Worm (Caenorhabditis elegans) whole organism, L4 larva: Measurements from ENCODE around the gene T05A12.3.

Experiments used
- F37D6.2 ChIP-seq: sonication (generic microtip); optimal IDR thresholded peaks from 2 replicates; lab custom pipeline; 2016; ENCODE audit warnings: mild to moderate bottlenecking, missing genetic modification characterization, missing compliant biosample characterization
- F44E2.7 ChIP-seq: fragments of 200-800 bp; sonication (Bioruptor generic); IDR thresholded peaks from 2 replicates; pipeline ENCODE4 v2.1.2; 2022; ENCODE audit warnings: missing genetic modification characterization, missing compliant biosample characterization
- F49E8.2 ChIP-seq: sonication (generic microtip); optimal IDR thresholded peaks from 2 replicates; lab custom pipeline; 2016; ENCODE audit warnings: missing compliant biosample characterization, mild to moderate bottlenecking, missing genetic modification characterization, borderline replicate concordance
- T26A8.4 ChIP-seq: fragments of 200-800 bp; sonication (Bioruptor generic); IDR thresholded peaks from 2 replicates; pipeline ENCODE4 v1.3.6; 2022; ENCODE audit warnings: missing genetic modification characterization, missing compliant biosample characterization
- Y48G9A.11 ChIP-seq: fragments of 200-800 bp; sonication (Bioruptor generic); IDR thresholded peaks from 2 replicates; pipeline ENCODE4 v1.3.6; 2022; ENCODE audit warnings: missing genetic modification reagents, missing genetic modification characterization, missing compliant biosample characterization
- Y5F2A.4 ChIP-seq: fragments of 200-800 bp; sonication (Bioruptor generic); optimal IDR thresholded peaks from 2 replicates; lab custom pipeline; 2018; ENCODE audit warnings: mild to moderate bottlenecking, missing genetic modification characterization, missing compliant biosample characterization
- ama-1 ChIP-seq: fragments of 150-350 bp; optimal IDR thresholded peaks from 2 replicates; lab custom pipeline; 2014; ENCODE audit warnings: inconsistent platforms, mixed read lengths
- arid-1 ChIP-seq: fragments of 200-800 bp; sonication (Bioruptor generic); conservative IDR thresholded peaks from 2 replicates; pipeline ENCODE4 v1.3.6; 2022; ENCODE audit warnings: missing genetic modification reagents, missing genetic modification characterization, missing compliant biosample characterization
- ctbp-1 ChIP-seq: fragments of 200-800 bp; sonication (Bioruptor generic); IDR thresholded peaks from 2 replicates; pipeline ENCODE4 v1.3.6; 2022; ENCODE audit warnings: missing genetic modification reagents, missing genetic modification characterization, missing compliant biosample characterization
- daf-12 ChIP-seq: fragments of 150-350 bp; optimal IDR thresholded peaks from 2 replicates; lab custom pipeline; 2014; ENCODE audit warnings: missing biosample characterization, missing genetic modification reagents, missing genetic modification characterization
- daf-16 ChIP-seq, 3 experiments: sonication (generic microtip); optimal IDR thresholded peaks; 2 replicates each; lab custom pipeline; 2016 to 2017; ENCODE audit warnings: missing genetic modification characterization in 3 of 3, missing genetic modification reagents in 3 of 3, mild to moderate bottlenecking in 2 of 3, missing compliant biosample characterization in 2 of 3, missing biosample characterization in 1 of 3, moderate library complexity in 1 of 3
- daf-19 ChIP-seq: fragments of 200-800 bp; sonication (Bioruptor generic); conservative IDR thresholded peaks from 2 replicates; pipeline ENCODE4 v1.3.6; 2022; ENCODE audit warnings: missing genetic modification characterization, missing compliant biosample characterization
- dmd-9 ChIP-seq: fragments of 200-800 bp; sonication (Bioruptor generic); IDR thresholded peaks from 2 replicates; pipeline ENCODE4 v1.3.6; 2022; ENCODE audit warnings: missing genetic modification reagents, missing genetic modification characterization, missing compliant biosample characterization
- dve-1 ChIP-seq: sonication (generic microtip); optimal IDR thresholded peaks from 2 replicates; lab custom pipeline; 2017; ENCODE audit warnings: antibody characterized with exemption, mild to moderate bottlenecking, missing genetic modification characterization, missing compliant biosample characterization; ENCODE audit not compliant: insufficient read depth
- egl-43 ChIP-seq: fragments of 200-800 bp; sonication (Bioruptor generic); IDR thresholded peaks from 2 replicates; pipeline ENCODE4 v1.3.6; 2022; ENCODE audit warnings: missing genetic modification reagents, missing genetic modification characterization, missing compliant biosample characterization
- fos-1 ChIP-seq: fragments of 150-350 bp; optimal IDR thresholded peaks from 2 replicates; lab custom pipeline; 2014; ENCODE audit warnings: missing biosample characterization, missing genetic modification characterization
- lin-29 ChIP-seq: fragments of 200-800 bp; sonication (Bioruptor generic); IDR thresholded peaks from 2 replicates; pipeline ENCODE4 v1.3.6; 2022; ENCODE audit warnings: missing genetic modification reagents, missing genetic modification characterization, missing compliant biosample characterization
- lin-38 ChIP-seq: fragments of 200-800 bp; sonication (Bioruptor generic); IDR thresholded peaks from 2 replicates; pipeline ENCODE4 v1.3.6; 2022; ENCODE audit warnings: missing genetic modification reagents, missing genetic modification characterization, missing compliant biosample characterization
- lin-39 ChIP-seq: fragments of 150-350 bp; optimal IDR thresholded peaks from 2 replicates; lab custom pipeline; 2014; ENCODE audit warnings: missing biosample characterization, missing genetic modification reagents, missing genetic modification characterization
- lsy-2 ChIP-seq, 2 experiments: fragments of 150-350 bp in 1 of 2; sonication (generic microtip) in 1 of 2; optimal IDR thresholded peaks; 2 replicates each; lab custom pipeline; 2014 to 2017; ENCODE audit warnings: missing biosample characterization in 2 of 2, missing genetic modification characterization in 2 of 2
- madf-5 ChIP-seq, 2 experiments: fragments of 200-800 bp; sonication (Bioruptor generic); IDR thresholded peaks; 2 replicates each; pipeline ENCODE4 v1.3.6; 2022; ENCODE audit warnings: missing compliant biosample characterization in 2 of 2, missing genetic modification characterization in 2 of 2
- madf-9 ChIP-seq: fragments of 200-800 bp; sonication (Bioruptor generic); conservative IDR thresholded peaks from 2 replicates; pipeline ENCODE4 v1.3.6; 2022; ENCODE audit warnings: missing genetic modification reagents, missing genetic modification characterization, missing compliant biosample characterization
- mes-2 ChIP-seq: sonication (generic microtip); optimal IDR thresholded peaks from 2 replicates; lab custom pipeline; 2016; ENCODE audit warnings: missing genotype, mild to moderate bottlenecking, missing genetic modification characterization, missing compliant biosample characterization; ENCODE audit not compliant: poor library complexity, severe bottlenecking
- nhr-10 ChIP-seq: fragments of 150-350 bp; optimal IDR thresholded peaks from 2 replicates; lab custom pipeline; 2014; ENCODE audit warnings: missing biosample characterization, missing genetic modification characterization
- nhr-102 ChIP-seq: sonication (generic microtip); optimal IDR thresholded peaks from 2 replicates; lab custom pipeline; 2016; ENCODE audit warnings: mild to moderate bottlenecking, missing genetic modification characterization, moderate library complexity, missing compliant biosample characterization
- nhr-11 ChIP-seq: fragments of 150-350 bp; optimal IDR thresholded peaks from 2 replicates; lab custom pipeline; 2014; ENCODE audit warnings: missing biosample characterization, missing genetic modification characterization
- nhr-48 ChIP-seq: sonication (generic microtip); optimal IDR thresholded peaks from 2 replicates; lab custom pipeline; 2016; ENCODE audit warnings: mild to moderate bottlenecking, missing genetic modification characterization, missing compliant biosample characterization
- pha-4 ChIP-seq, 2 experiments: fragments of 150-350 bp in 1 of 2; fragments of 200-800 bp in 1 of 2; sonication (Bioruptor generic) in 1 of 2; IDR thresholded peaks in 1 of 2; optimal IDR thresholded peaks in 1 of 2; 2 replicates each; pipeline versions ENCODE4 v1.3.6 to Lab custom; 2014 to 2022; ENCODE audit warnings: missing genetic modification characterization in 2 of 2, missing genetic modification reagents in 2 of 2, missing biosample characterization in 1 of 2, missing compliant biosample characterization in 1 of 2
- php-3 ChIP-seq: fragments of 200-800 bp; sonication (Bioruptor generic); IDR thresholded peaks from 2 replicates; pipeline ENCODE4 v1.3.6; 2022; ENCODE audit warnings: missing genetic modification reagents, missing genetic modification characterization, missing compliant biosample characterization
- rbr-2 ChIP-seq: sonication (generic microtip); optimal IDR thresholded peaks from 2 replicates; lab custom pipeline; 2016; ENCODE audit warnings: missing genotype, missing genetic modification characterization, missing compliant biosample characterization
- set-16 ChIP-seq: fragments of 200-800 bp; sonication (Bioruptor generic); IDR thresholded peaks from 2 replicates; pipeline ENCODE4 v1.3.6; 2022; ENCODE audit warnings: missing genetic modification reagents, missing genetic modification characterization, missing compliant biosample characterization
- snpc-1.2 ChIP-seq: fragments of 200-800 bp; sonication (Bioruptor generic); IDR thresholded peaks from 2 replicates; pipeline ENCODE4 v1.3.6; 2022; ENCODE audit warnings: missing genetic modification reagents, missing genetic modification characterization, missing compliant biosample characterization
- tra-1 ChIP-seq: fragments of 200-800 bp; sonication (Bioruptor generic); IDR thresholded peaks from 2 replicates; pipeline ENCODE4 v1.3.6; 2022; ENCODE audit warnings: missing genetic modification reagents, missing genetic modification characterization, missing compliant biosample characterization
- unc-62 ChIP-seq, 3 experiments: fragments of 150-350 bp in 1 of 3; sonication (generic microtip); optimal IDR thresholded peaks in 2 of 3; peaks in 1 of 3; 1 replicate in 1 of 3; 2 replicates in 2 of 3; lab custom pipeline; 2014 to 2017; ENCODE audit warnings: missing biosample characterization in 3 of 3, missing genetic modification characterization in 3 of 3, missing genetic modification reagents in 3 of 3, missing genotype in 1 of 3
- vab-7 ChIP-seq: fragments of 200-800 bp; sonication (Bioruptor generic); IDR thresholded peaks from 2 replicates; pipeline ENCODE4 v1.3.6; 2022; ENCODE audit warnings: missing genetic modification reagents, missing genetic modification characterization, missing compliant biosample characterization
- zip-11 ChIP-seq: fragments of 200-800 bp; sonication (Bioruptor generic); IDR thresholded peaks from 2 replicates; pipeline ENCODE4 v1.3.6; 2022; ENCODE audit warnings: missing genetic modification characterization, missing compliant biosample characterization

T05A12.3 gene

ce11 chrIV:6919318-6919717, 31.9 kb upstream of the T05A12.3 start, which contains the start of gene ruvb-2 (continued):
- TF ChIP-seq daf-12 = no peak
- no peak for TF ChIP-seq fos-1 (tag; lab: Kevin White, UChicago)

DNA sequence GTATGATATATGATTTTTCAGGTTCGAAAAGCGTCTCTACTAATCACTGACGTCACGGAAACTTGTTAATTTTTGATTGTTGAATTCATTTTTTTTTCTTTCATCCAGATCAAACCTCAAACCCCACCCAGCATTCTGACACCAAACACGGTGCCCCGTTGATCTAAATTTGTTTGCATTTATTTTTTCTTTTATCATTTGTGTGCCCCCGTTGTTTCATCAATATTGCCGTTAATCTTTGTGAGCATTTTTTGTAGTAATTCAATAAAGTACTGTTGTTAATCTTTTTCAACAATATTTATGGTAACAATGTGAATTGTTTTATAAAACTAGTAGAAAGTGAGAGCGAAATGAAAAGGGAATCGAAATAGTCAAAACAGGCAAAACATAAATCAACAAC, 29.4 kb upstream of the T05A12.3 start:
- TF ChIP-seq lin-38 (GFP tag; lab: Robert Waterston, UW) (0 out of 2 replicates have a peak, but pooled peaks have one; percentile 24), dmd-9 (GFP tag; lab: Robert Waterston, UW) (no peak)

ce11 chrIV:6914161-6914585, 26.7 kb upstream of the T05A12.3 start:
- TF ChIP-seq ctbp-1 (GFP tag; lab: Robert Waterston, UW) (peak; percentile 47; the same call in 1 of the 2 replicates), F49E8.2 (tag; lab: Kevin White, UChicago) (peak; percentile 21), set-16 (GFP tag; lab: Robert Waterston, UW) (peak; percentile 40), lin-38 (GFP tag; lab: Robert Waterston, UW) (peak; percentile 56), vab-7 (GFP tag; lab: Robert Waterston, UW) (0 out of 2 replicates have a peak, but pooled peaks have one; percentile 31), arid-1 (GFP tag; lab: Robert Waterston, UW) (0 out of 2 replicates have a peak, but pooled peaks have one; percentile 21), snpc-1.2 (GFP tag; lab: Robert Waterston, UW) (peak; percentile 88)
- TF ChIP-seq, all 104 proteins: peak for 7; not testable (repeated sequence) for 97

DNA sequence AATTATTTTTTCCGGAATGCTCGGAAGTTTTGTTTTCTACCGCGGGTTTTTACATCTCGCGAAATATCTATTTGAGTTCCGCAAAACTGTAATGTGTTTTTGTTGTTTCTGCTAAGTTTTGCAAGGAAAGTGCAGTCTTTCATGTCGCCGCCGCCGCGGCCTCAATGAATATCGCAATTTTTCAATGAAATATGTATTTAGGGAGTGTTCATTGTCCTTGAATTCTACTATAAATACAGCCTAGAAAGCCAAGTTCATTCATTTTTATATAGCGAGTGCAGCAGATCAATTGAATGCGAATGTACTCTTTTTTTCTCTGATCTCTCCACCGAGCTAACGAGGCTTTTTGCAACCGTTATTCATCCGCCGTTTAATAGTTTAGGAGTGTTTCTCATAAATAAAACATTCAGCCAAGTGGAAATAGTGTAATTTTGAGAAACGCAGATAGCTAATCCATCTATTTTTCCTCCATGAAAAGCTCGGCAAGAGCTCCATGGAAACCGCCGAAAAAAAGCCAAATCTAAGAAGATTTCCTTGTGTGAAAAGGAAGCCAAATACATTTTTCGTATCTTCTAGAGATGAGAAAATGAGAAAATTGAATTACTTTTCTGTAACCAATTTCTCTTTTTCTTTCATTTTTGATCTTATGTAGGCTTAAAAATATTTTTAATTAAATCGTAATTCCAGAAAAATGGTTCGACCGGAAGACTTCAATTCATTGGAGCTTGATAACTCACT, 25.6 kb upstream of the T05A12.3 start, which contains the start of gene T22D1.3:
T22D1.3 (plus strand) TSS at position 688 of the 738 bp plus-strand sequence.
- TF ChIP-seq lsy-2 (tag; optimal IDR thresholded peaks at IDR 0.05; lab: Kevin White, UChicago) (peak in 1 of 2 experiments; percentile 15), Y5F2A.4 (peak; percentile 47), arid-1 (GFP tag; lab: Robert Waterston, UW) (no peak), tra-1 (no peak), lin-38 (GFP tag; lab: Robert Waterston, UW) (peak; percentile 36), T26A8.4 (GFP tag; lab: Robert Waterston, UW) (peak; percentile 42; the same call in 1 of the 2 replicates), nhr-102 (tag; lab: Kevin White, UChicago) (peak; percentile 34), ama-1 (lab: Kevin White, UChicago) (peak; percentile 28), madf-9 (GFP tag; lab: Robert Waterston, UW) (no peak), egl-43 (GFP tag; lab: Robert Waterston, UW) (no peak), snpc-1.2 (GFP tag; lab: Robert Waterston, UW) (peak; percentile 59), pha-4 (GFP tag; IDR thresholded peaks at IDR 0.05; lab: Robert Waterston, UW) (0 out of 2 replicates have a peak, but pooled peaks have one; percentile 35), pha-4 (tag; optimal IDR thresholded peaks at IDR 0.05; lab: Kevin White, UChicago) (no peak)
- TF ChIP-seq, all 104 proteins: peak for 8

DNA sequence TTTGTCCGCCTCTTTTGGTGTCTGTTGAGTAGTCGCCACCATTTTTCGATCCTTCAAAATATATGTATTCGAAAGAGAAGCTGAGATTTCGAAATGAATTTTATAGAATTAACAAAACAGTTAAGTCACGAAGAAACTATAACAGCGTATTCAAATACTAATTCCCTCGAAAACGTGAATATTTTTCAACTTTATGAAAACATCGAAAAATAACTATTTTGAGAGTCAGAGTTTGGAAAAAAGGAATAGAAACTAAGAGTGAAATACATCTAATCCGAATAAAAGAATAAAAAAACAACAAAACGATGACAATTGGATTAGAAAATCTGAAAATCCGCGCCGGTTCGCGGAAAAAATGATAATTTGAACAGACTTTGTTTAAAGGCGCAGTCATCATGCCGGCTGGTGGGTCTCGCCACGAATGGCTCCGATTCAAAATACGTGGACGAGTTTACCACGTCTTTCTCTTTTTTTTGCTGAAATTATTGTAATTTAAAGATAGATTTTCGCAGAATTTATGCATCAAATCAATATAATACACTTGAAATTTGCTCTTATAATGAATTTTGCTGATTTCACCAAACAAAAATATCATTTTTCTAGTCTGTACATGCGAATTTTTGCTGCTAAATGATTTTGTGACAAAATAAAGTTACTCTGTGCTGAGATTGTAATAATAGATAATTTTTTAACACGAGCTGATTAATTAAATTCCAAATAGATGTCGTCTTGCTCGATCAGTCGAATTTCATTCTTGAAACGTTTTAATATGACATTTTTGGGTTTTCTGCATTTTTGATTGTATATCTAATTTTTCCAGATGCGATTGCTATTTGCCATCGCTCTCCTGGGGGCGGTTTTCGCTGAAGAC, 22.6 kb upstream of the T05A12.3 start, which contains the start of the genes rpn-1 and ribo-1:
rpn-1 (minus strand) TSS at position 51 of the 871 bp plus-strand sequence.
ribo-1 (plus strand) TSS at position 821 of the 871 bp plus-strand sequence.
- TF ChIP-seq daf-16 (GFP tag; optimal IDR thresholded peaks at IDR 0.05; lab: Kevin White, UChicago) (no peak), daf-16 (tag; optimal IDR thresholded peaks at IDR 0.05; lab: Kevin White, UChicago) (peak; percentile 25), F44E2.7 (no peak), arid-1 (GFP tag; lab: Robert Waterston, UW) (no peak), F37D6.2 (no peak), php-3 (GFP tag; lab: Robert Waterston, UW) (no peak), mes-2 (peak; percentile 39), dve-1 (tag; lab: Kevin White, UChicago) (peak; percentile 9), lin-29 (no peak), nhr-48 (tag; lab: Kevin White, UChicago) (no peak), zip-11 (GFP tag; lab: Robert Waterston, UW) (no peak), Y48G9A.11 (no peak), nhr-11 (tag; lab: Kevin White, UChicago) (no peak), nhr-10 (tag; lab: Kevin White, UChicago) (no peak), daf-19 (no peak), pha-4 (GFP tag; IDR thresholded peaks at IDR 0.05; lab: Robert Waterston, UW) (no peak), pha-4 (tag; optimal IDR thresholded peaks at IDR 0.05; lab: Kevin White, UChicago) (no peak), rbr-2 (tag; lab: Kevin White, UChicago) (no peak), unc-62 (GFP tag; optimal IDR thresholded peaks at IDR 0.05 in 1 of 2; lab: Kevin White, UChicago) (peak in 1 of 2 experiments; percentile 19), unc-62 (tag; optimal IDR thresholded peaks at IDR 0.05; lab: Kevin White, UChicago) (no peak), madf-5 (GFP tag; IDR thresholded peaks at IDR 0.05; lab: Robert Waterston, UW) (no peak), lin-39 (tag; lab: Kevin White, UChicago) (no peak)
